Fruit fly (Drosophila melanogaster): ENCODE measurements around the gene Bcs1.

The Bcs1 gene

DNA sequence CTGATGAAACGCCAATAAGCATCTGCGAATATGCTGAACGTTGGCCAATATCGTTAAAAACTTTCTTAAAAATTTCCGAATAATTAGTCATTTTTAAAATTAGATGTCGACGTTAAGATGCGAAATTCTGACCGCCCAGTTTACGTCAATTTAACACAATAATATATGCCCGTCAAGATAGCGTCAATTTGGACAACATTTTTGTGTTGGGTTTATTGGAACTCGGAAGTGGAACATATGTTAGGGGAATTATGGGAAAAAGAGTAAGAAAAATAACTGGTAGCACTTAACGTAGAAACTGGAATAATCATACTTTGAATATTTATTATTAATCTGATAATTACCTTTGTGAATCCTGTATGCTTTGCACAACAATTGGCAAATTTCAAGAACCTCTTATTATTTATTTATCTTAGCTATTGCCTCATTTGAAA is 33.3 kb downstream of the Bcs1 start, which contains the start of gene CG5676:
TSS of gene CG5676 (minus strand) at position 167 of the 434 bp plus-strand sequence.
- TF ChIP-seq gl (tag; optimal IDR thresholded peaks at IDR 0.05) (no peak), D1 (tag; optimal IDR thresholded peaks at IDR 0.05) (peak; percentile 67)

DNA sequence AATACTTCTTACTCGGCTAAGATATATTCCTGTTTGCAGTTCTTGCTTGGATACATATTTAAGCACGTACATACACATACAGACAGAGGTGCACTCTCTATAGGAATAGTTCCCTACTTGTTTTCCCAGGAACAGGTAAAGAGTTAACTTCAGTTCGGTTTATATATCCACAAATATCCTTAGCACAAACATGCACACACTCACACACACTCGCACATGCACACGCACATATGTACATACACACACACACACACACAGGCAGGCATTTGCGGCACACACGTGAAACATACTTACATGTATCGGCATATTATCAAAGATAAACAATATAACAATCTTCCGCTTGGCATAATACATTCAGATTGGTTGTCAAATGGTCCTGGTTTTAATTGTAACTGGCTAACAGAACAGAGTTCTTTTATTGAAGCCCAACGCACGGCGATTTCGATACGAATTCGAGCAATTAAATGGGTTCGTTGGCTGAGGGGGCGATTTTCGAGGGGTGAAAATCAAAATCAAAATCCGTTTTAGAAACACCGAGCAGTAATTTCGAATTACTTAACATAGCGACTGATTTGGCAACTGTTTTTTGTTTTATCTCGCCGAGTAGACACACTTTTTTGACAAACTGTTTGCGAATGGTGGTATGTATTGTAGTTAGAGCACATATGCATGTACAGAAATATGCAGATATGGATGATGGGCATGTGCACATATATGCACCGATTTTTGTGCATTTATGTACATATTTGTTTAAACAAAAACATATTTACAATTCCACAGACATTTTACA is 37.7 kb downstream of the Bcs1 start:
- TF ChIP-seq rn (GFP tag; IDR thresholded peaks at IDR 0.05) (no peak), CG8159 (tag; optimal IDR thresholded peaks at IDR 0.05) (no peak), CG17806 (tag; optimal IDR thresholded peaks at IDR 0.05) (no peak), CG14655 (GFP tag; optimal IDR thresholded peaks at IDR 0.05) (no peak), EcR (GFP tag; optimal IDR thresholded peaks at IDR 0.05) (no peak), Pif1A (GFP tag; optimal IDR thresholded peaks at IDR 0.05) (no peak), Ets98B (GFP tag; IDR thresholded peaks at IDR 0.05) (no peak), D1 (tag; optimal IDR thresholded peaks at IDR 0.05) (no peak), Snoo (tag; optimal IDR thresholded peaks at IDR 0.05) (no peak), gl (tag; optimal IDR thresholded peaks at IDR 0.05) (no peak), CG4496 (GFP tag; IDR thresholded peaks at IDR 0.05) (no peak; the same call in 2 of the 3 replicates), CG13204 (GFP tag; optimal IDR thresholded peaks at IDR 0.05) (no peak), CG15710 (tag; optimal IDR thresholded peaks at IDR 0.05) (no peak), CG12605 (GFP tag; IDR thresholded peaks at IDR 0.05) (no peak), CG32121 (GFP tag; IDR thresholded peaks at IDR 0.05) (no peak), Pif1B (GFP tag; optimal IDR thresholded peaks at IDR 0.05) (no peak), CG10348 (GFP tag; IDR thresholded peaks at IDR 0.05) (no peak), CG34367 (tag; optimal IDR thresholded peaks at IDR 0.05) (no peak)

DNA sequence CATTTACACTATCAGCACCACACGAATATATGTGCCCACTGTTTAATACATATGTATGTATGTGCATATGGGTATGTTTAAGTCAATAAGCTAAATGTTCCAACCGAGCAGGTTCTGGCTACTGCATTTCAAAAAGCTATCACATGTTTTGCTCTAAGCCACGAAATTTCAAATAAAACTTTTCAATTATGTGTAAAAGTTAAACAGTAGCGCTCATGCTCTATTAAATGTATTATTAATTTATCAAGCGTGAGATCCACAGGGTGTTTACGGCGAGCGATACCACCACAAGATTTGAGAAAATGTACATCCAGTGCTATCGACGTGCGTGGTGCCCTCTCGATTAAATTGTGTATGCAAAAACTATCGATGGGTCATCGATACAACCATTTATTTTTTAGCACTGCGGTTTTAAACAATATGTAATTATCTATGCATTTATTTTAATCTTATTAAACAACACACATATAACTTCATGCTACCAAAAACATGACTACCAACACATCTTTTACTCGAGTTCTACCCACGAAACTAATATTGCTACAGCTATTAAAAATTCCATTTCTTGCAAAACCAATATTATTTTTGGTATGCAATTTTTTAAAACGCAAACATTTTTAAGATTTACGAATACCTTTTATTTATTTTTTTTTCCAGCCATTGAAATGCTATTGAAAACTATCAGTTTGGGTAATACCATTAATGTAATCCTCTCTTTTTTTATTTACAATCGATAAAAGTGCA is 38.5 kb downstream of the Bcs1 start, which contains the start of gene Pten:
TSS of gene Pten (minus strand) at position 300 of the 744 bp plus-strand sequence.
- TF ChIP-seq gl (tag; optimal IDR thresholded peaks at IDR 0.05) (no peak), D1 (tag; optimal IDR thresholded peaks at IDR 0.05) (no peak), rn (GFP tag; IDR thresholded peaks at IDR 0.05) (no peak), Snoo (tag; optimal IDR thresholded peaks at IDR 0.05) (peak; percentile 16), CG12605 (GFP tag; IDR thresholded peaks at IDR 0.05) (peak; percentile 74; the same call in 1 of the 2 replicates), CG15710 (tag; optimal IDR thresholded peaks at IDR 0.05) (peak; percentile 23), Pif1B (GFP tag; optimal IDR thresholded peaks at IDR 0.05) (peak; percentile 14), CG8301 (tag; optimal IDR thresholded peaks at IDR 0.05) (peak; percentile 60), CG32121 (GFP tag; IDR thresholded peaks at IDR 0.05) (peak; percentile 64), CG9948 (tag; optimal IDR thresholded peaks at IDR 0.05) (peak; percentile 55), CG17806 (tag; optimal IDR thresholded peaks at IDR 0.05) (peak; percentile 49), Pif1A (GFP tag; optimal IDR thresholded peaks at IDR 0.05) (peak; percentile 53)

DNA sequence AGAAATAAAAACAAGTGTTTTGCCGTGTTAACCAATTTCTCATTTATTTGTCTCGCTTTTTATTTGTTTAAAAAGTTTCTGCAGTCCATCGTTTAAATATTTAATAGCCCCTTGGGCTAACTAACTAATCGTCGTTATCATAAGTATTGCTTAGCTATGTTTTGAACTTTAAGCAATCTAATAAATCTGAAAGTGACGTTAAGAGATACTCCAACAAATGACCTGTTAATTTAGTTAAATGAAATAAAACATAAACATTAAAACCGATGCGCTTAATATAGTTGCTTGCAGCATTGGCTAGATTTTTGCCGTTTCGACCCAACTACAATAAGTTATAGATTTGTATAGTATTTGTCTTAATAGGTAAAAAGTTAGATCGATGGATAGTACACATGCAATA is 39.3 kb downstream of the Bcs1 start:
- no peak for TF ChIP-seq EcR (GFP tag; optimal IDR thresholded peaks at IDR 0.05)
- TF ChIP-seq rn (GFP tag; IDR thresholded peaks at IDR 0.05) = no peak
- no peak for TF ChIP-seq Snoo (tag; optimal IDR thresholded peaks at IDR 0.05)
- no peak for TF ChIP-seq gl (tag; optimal IDR thresholded peaks at IDR 0.05)
- TF ChIP-seq CG14655 (GFP tag; optimal IDR thresholded peaks at IDR 0.05) = no peak
- TF ChIP-seq CG32121 (GFP tag; IDR thresholded peaks at IDR 0.05) = no peak
- TF ChIP-seq CG8301 (tag; optimal IDR thresholded peaks at IDR 0.05) = no peak

DNA sequence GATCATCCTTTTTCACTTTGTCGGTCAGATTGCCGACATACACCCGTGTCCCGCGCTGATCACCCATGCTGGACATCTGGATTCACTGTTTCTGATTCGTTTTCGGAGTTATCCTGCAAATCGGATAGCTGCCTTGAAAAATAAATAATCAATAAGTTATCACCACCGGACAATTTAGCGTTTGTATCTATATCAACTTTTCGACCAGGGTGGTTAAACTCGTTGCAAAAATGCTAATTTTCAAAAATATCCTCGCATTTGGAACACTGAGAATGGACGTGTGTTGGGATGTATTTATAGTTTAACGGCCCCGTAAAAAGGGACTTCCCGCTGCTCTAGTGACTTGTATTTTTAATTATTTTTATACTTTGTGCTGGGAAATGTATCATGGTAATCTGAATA is 40.9 kb downstream of the Bcs1 start, which contains the start of gene Rsf1:
TSS of gene Rsf1 (minus strand) at position 212 of the 402 bp plus-strand sequence.
- TF ChIP-seq CG15710 (tag; optimal IDR thresholded peaks at IDR 0.05) (peak; percentile 8), Pif1B (GFP tag; optimal IDR thresholded peaks at IDR 0.05) (no peak), Snoo (tag; optimal IDR thresholded peaks at IDR 0.05) (no peak), CG8301 (tag; optimal IDR thresholded peaks at IDR 0.05) (no peak), fd96Ca (GFP tag; IDR thresholded peaks at IDR 0.05) (no peak), CG9948 (tag; optimal IDR thresholded peaks at IDR 0.05) (no peak), CG4496 (GFP tag; IDR thresholded peaks at IDR 0.05) (no peak), CG8159 (tag; optimal IDR thresholded peaks at IDR 0.05) (no peak)

DNA sequence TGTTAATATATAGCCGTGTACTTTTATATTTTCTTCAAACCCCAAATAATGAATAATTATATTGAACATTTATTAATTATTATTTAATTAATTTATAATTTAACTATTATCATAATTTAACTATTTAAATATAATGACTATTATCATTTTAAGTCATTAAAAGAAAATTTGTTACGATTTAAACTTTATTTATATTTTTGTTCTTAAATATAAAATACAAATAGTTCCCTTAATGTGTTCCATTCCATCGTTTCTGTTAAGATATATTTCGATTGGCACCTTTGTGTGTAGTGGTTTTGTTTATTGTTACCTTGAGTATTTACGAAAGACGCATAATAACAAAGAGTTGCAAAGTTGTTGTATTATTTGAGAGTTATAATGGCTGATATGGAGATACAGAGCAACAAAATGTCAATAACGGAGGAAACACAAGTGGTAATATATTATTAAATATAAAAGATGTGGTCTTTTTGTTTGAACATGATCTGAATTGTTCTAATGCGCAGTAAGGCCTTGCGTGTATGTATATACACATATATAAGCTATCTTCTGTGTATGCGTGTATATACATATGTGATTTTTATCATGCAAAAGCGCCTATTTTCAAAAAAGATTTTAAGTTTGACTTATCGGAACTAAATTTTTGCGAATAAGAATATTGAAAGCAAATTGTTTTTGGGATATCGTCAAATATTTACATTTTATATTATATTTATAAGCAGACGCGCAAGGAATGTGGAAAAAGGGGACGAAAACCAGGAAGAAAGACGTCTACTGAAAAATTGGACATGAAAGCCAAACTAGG is 41.6 kb downstream of the Bcs1 start, which contains the start of gene REPTOR-BP:
TSS of gene REPTOR-BP (plus strand) at position 296 of the 805 bp plus-strand sequence.
- TF ChIP-seq CG15710 (tag; optimal IDR thresholded peaks at IDR 0.05) (no peak), Snoo (tag; optimal IDR thresholded peaks at IDR 0.05) (peak; percentile 8), CG10348 (GFP tag; IDR thresholded peaks at IDR 0.05) (no peak), CG12605 (GFP tag; IDR thresholded peaks at IDR 0.05) (no peak)

Data from whole organism, pupa.